Worm (Caenorhabditis elegans) whole organism, L1 larva: ENCODE data around the gene mlh-1.
A peak's percentile ranks its signal among the peaks of the same experiment; 100 is the strongest.

Experiments
- C16A3.4 ChIP-seq: fragments of 150-350 bp; optimal IDR thresholded peaks from 2 replicates; lab custom pipeline; 2014; ENCODE audit warnings: missing biosample characterization, missing genetic modification characterization
- C34B4.2 ChIP-seq: sonication (generic microtip); optimal IDR thresholded peaks from 2 replicates; lab custom pipeline; 2017; ENCODE audit warnings: mild to moderate bottlenecking, missing genetic modification characterization, missing compliant biosample characterization
- Y116A8C.19 ChIP-seq: sonication (generic microtip); optimal IDR thresholded peaks from 2 replicates; lab custom pipeline; 2016; ENCODE audit warnings: missing compliant biosample characterization, missing genetic modification characterization, borderline replicate concordance
- aly-2 ChIP-seq: fragments of 150-350 bp; optimal IDR thresholded peaks from 2 replicates; lab custom pipeline; 2014; ENCODE audit warnings: missing biosample characterization, missing genetic modification characterization
- ama-1 ChIP-seq: fragments of 150-350 bp; optimal IDR thresholded peaks from 2 replicates; lab custom pipeline; 2014
- blmp-1 ChIP-seq: fragments of 150-350 bp; optimal IDR thresholded peaks from 2 replicates; lab custom pipeline; 2014; ENCODE audit warnings: missing biosample characterization, missing genetic modification characterization
- ceh-8 ChIP-seq: fragments of 200-800 bp; sonication (Bioruptor generic); optimal IDR thresholded peaks from 2 replicates; lab custom pipeline; 2018; ENCODE audit warnings: mild to moderate bottlenecking, missing genetic modification characterization, moderate library complexity, missing compliant biosample characterization
- ceh-82 ChIP-seq, 3 experiments: fragments of 150-350 bp in 1 of 3; sonication (generic microtip) in 2 of 3; optimal IDR thresholded peaks; 2 replicates each; lab custom pipeline; 2014 to 2017; ENCODE audit warnings: missing biosample characterization in 3 of 3, missing genetic modification characterization in 3 of 3
- dpl-1 ChIP-seq, 3 experiments: fragments of 150-350 bp in 2 of 3; sonication (generic microtip) in 1 of 3; optimal IDR thresholded peaks; 2 replicates each; lab custom pipeline; 2014 to 2017; ENCODE audit warnings: missing biosample characterization in 3 of 3, missing genetic modification characterization in 3 of 3, missing genetic modification reagents in 3 of 3
- dsc-1 ChIP-seq: sonication (generic microtip); optimal IDR thresholded peaks from 2 replicates; lab custom pipeline; 2016; ENCODE audit warnings: mild to moderate bottlenecking, missing genetic modification characterization, missing compliant biosample characterization
- efl-1 ChIP-seq, 4 experiments: fragments of 150-350 bp; optimal IDR thresholded peaks in 3 of 4; peaks in 1 of 4; 1 replicate in 1 of 4; 2 replicates in 3 of 4; lab custom pipeline; 2014; ENCODE audit warnings: missing biosample characterization in 2 of 4, missing genetic modification characterization in 2 of 4, missing genetic modification reagents in 2 of 4
- efl-3 ChIP-seq: fragments of 200-800 bp; sonication (Bioruptor generic); optimal IDR thresholded peaks from 2 replicates; lab custom pipeline; 2018; ENCODE audit warnings: mild to moderate bottlenecking, missing genetic modification characterization, missing compliant biosample characterization
- egl-13 ChIP-seq: sonication (generic microtip); optimal IDR thresholded peaks from 2 replicates; lab custom pipeline; 2016; ENCODE audit warnings: missing genotype, missing genetic modification reagents, missing genetic modification characterization, missing compliant biosample characterization
- elt-2 ChIP-seq: sonication (generic microtip); optimal IDR thresholded peaks from 2 replicates; lab custom pipeline; 2016; ENCODE audit warnings: missing genetic modification characterization, mild to moderate bottlenecking, inconsistent platforms, missing compliant biosample characterization, missing genetic modification reagents
- fkh-4 ChIP-seq: sonication (generic microtip); optimal IDR thresholded peaks from 2 replicates; lab custom pipeline; 2016; ENCODE audit warnings: missing compliant biosample characterization, missing genetic modification characterization, borderline replicate concordance
- fos-1 ChIP-seq: fragments of 150-350 bp; optimal IDR thresholded peaks from 2 replicates; lab custom pipeline; 2014; ENCODE audit warnings: missing biosample characterization, missing genetic modification characterization
- grh-1 ChIP-seq: fragments of 200-800 bp; sonication (Bioruptor generic); IDR thresholded peaks from 2 replicates; pipeline ENCODE4 v1.3.6; 2022; ENCODE audit warnings: missing genetic modification reagents, missing genetic modification characterization, missing compliant biosample characterization
- hlh-17 ChIP-seq: fragments of 200-800 bp; sonication (Bioruptor generic); optimal IDR thresholded peaks from 2 replicates; lab custom pipeline; 2018; ENCODE audit warnings: missing genetic modification characterization, mild to moderate bottlenecking, missing compliant biosample characterization, moderate library complexity, borderline replicate concordance
- hlh-4 ChIP-seq: sonication (generic microtip); optimal IDR thresholded peaks from 2 replicates; lab custom pipeline; 2016; ENCODE audit warnings: mild to moderate bottlenecking, missing genetic modification characterization, missing compliant biosample characterization
- hpl-2 ChIP-seq: fragments of 150-350 bp; optimal IDR thresholded peaks from 2 replicates; lab custom pipeline; 2014; ENCODE audit warnings: missing biosample characterization, missing genetic modification reagents, missing genetic modification characterization
- isw-1 ChIP-seq: fragments of 200-800 bp; sonication (Bioruptor generic); IDR thresholded peaks from 2 replicates; pipeline ENCODE4 v1.3.6; 2022; ENCODE audit warnings: missing genetic modification characterization, missing compliant biosample characterization
- jun-1 ChIP-seq: fragments of 150-350 bp; optimal IDR thresholded peaks from 2 replicates; lab custom pipeline; 2014; ENCODE audit warnings: missing biosample characterization, missing genetic modification reagents, missing genetic modification characterization
- lin-13 ChIP-seq: fragments of 150-350 bp; optimal IDR thresholded peaks from 2 replicates; lab custom pipeline; 2014; ENCODE audit warnings: missing biosample characterization, missing genetic modification reagents, missing genetic modification characterization
- lin-14 ChIP-seq: fragments of 200-800 bp; sonication (Bioruptor generic); optimal IDR thresholded peaks from 2 replicates; lab custom pipeline; 2018; ENCODE audit warnings: mild to moderate bottlenecking, missing genetic modification characterization, moderate library complexity, missing compliant biosample characterization
- lin-35 ChIP-seq, 2 experiments: fragments of 150-350 bp; optimal IDR thresholded peaks; 2 replicates each; lab custom pipeline; 2014; ENCODE audit warnings: missing biosample characterization in 2 of 2, missing genetic modification characterization in 2 of 2, missing genetic modification reagents in 2 of 2
- lsy-2 ChIP-seq, 2 experiments: fragments of 150-350 bp; optimal IDR thresholded peaks; 2 replicates each; lab custom pipeline; 2014; ENCODE audit warnings: missing biosample characterization in 2 of 2, missing genetic modification characterization in 2 of 2
- mab-9 ChIP-seq: fragments of 200-800 bp; sonication (Bioruptor generic); IDR thresholded peaks from 2 replicates; pipeline ENCODE4 v1.3.6; 2022; ENCODE audit warnings: missing genetic modification reagents, missing genetic modification characterization, missing compliant biosample characterization
- mep-1 ChIP-seq: fragments of 150-350 bp; optimal IDR thresholded peaks from 2 replicates; lab custom pipeline; 2014; ENCODE audit warnings: missing biosample characterization, missing genetic modification characterization
- nhr-12 ChIP-seq: sonication (generic microtip); optimal IDR thresholded peaks from 2 replicates; lab custom pipeline; 2017; ENCODE audit warnings: missing biosample characterization, missing genetic modification characterization
- nhr-28 ChIP-seq: fragments of 150-350 bp; optimal IDR thresholded peaks from 2 replicates; lab custom pipeline; 2014; ENCODE audit warnings: missing biosample characterization, missing genetic modification characterization
- nhr-47 ChIP-seq: sonication (generic microtip); optimal IDR thresholded peaks from 2 replicates; lab custom pipeline; 2016; ENCODE audit warnings: mild to moderate bottlenecking, missing genetic modification characterization, moderate library complexity, missing compliant biosample characterization
- nhr-76 ChIP-seq: sonication (generic microtip); optimal IDR thresholded peaks from 2 replicates; lab custom pipeline; 2017; ENCODE audit warnings: missing biosample characterization, missing genetic modification characterization
- nhr-77 ChIP-seq: fragments of 150-350 bp; optimal IDR thresholded peaks from 2 replicates; lab custom pipeline; 2014; ENCODE audit warnings: missing biosample characterization, missing genetic modification characterization
- nhr-84 ChIP-seq: sonication (generic microtip); optimal IDR thresholded peaks from 2 replicates; lab custom pipeline; 2017; ENCODE audit warnings: missing biosample characterization, missing genetic modification characterization
- nhr-85 ChIP-seq: sonication (generic microtip); peaks from one replicate; lab custom pipeline; 2016; ENCODE audit warnings: missing genetic modification characterization, inconsistent platforms, missing compliant biosample characterization
- pag-3 ChIP-seq: sonication (generic microtip); optimal IDR thresholded peaks from 2 replicates; lab custom pipeline; 2017; ENCODE audit warnings: missing genetic modification characterization, mild to moderate bottlenecking, missing compliant biosample characterization, antibody characterized with exemption, borderline replicate concordance; ENCODE audit not compliant: insufficient read depth
- pqm-1 ChIP-seq: sonication (generic microtip); optimal IDR thresholded peaks from 3 replicates; lab custom pipeline; 2017; ENCODE audit warnings: missing biosample characterization, missing genetic modification characterization
- skn-1 ChIP-seq: fragments of 150-350 bp; optimal IDR thresholded peaks from 2 replicates; lab custom pipeline; 2014; ENCODE audit warnings: missing biosample characterization, missing genetic modification characterization
- snpc-4 ChIP-seq: fragments of 150-350 bp; optimal IDR thresholded peaks from 2 replicates; lab custom pipeline; 2014; ENCODE audit warnings: missing biosample characterization, missing genetic modification characterization
- snu-23 ChIP-seq: sonication (generic microtip); optimal IDR thresholded peaks from 2 replicates; lab custom pipeline; 2016; ENCODE audit warnings: missing genetic modification characterization, missing compliant biosample characterization
- sox-4 ChIP-seq: sonication (generic microtip); optimal IDR thresholded peaks from 2 replicates; lab custom pipeline; 2016; ENCODE audit warnings: missing genetic modification characterization, missing compliant biosample characterization
- sptf-1 ChIP-seq: fragments of 150-350 bp; optimal IDR thresholded peaks from 2 replicates; lab custom pipeline; 2014; ENCODE audit warnings: missing biosample characterization, missing genetic modification characterization
- swsn-7 ChIP-seq: sonication (generic microtip); optimal IDR thresholded peaks from 2 replicates; lab custom pipeline; 2016; ENCODE audit warnings: missing genetic modification characterization, missing compliant biosample characterization
- tbx-2 ChIP-seq: sonication (generic microtip); optimal IDR thresholded peaks from 2 replicates; lab custom pipeline; 2016; ENCODE audit warnings: missing genetic modification characterization, missing compliant biosample characterization
- unc-30 ChIP-seq: sonication (generic microtip); optimal IDR thresholded peaks from 2 replicates; lab custom pipeline; 2017; ENCODE audit warnings: missing biosample characterization, missing genetic modification characterization
- unc-62 ChIP-seq: fragments of 150-350 bp; optimal IDR thresholded peaks from 2 replicates; lab custom pipeline; 2014; ENCODE audit warnings: missing biosample characterization, missing genetic modification reagents, missing genetic modification characterization
- zag-1 ChIP-seq: fragments of 150-350 bp; optimal IDR thresholded peaks from 2 replicates; lab custom pipeline; 2014; ENCODE audit warnings: missing biosample characterization, missing genetic modification characterization
- ztf-11 ChIP-seq, 2 experiments: sonication (generic microtip); optimal IDR thresholded peaks; 2 replicates each; lab custom pipeline; 2016 to 2017; ENCODE audit warnings: missing genetic modification characterization in 2 of 2, missing biosample characterization in 1 of 2, missing compliant biosample characterization in 1 of 2
- ztf-4 ChIP-seq: fragments of 150-350 bp; optimal IDR thresholded peaks from 2 replicates; lab custom pipeline; 2014; ENCODE audit warnings: missing biosample characterization, missing genetic modification characterization

mlh-1 gene

ce11 chrIII:13548982-13549381 is 34.6 kb upstream of the mlh-1 start, which contains the start of gene mmad-1 (continued):
- TF ChIP-seq ceh-8 (GFP tag; lab: Kevin White, UChicago) (peak; percentile 10), dpl-1 (GFP tag; optimal IDR thresholded peaks at IDR 0.05; lab: Kevin White, UChicago) (peak in 1 of 3 experiments; percentile 35), skn-1 (tag; lab: Kevin White, UChicago) (peak; percentile 4), tbx-2 (peak; percentile 60), nhr-47 (tag; lab: Kevin White, UChicago) (peak; percentile 63), mep-1 (tag; lab: Kevin White, UChicago) (peak; percentile 73)

DNA sequence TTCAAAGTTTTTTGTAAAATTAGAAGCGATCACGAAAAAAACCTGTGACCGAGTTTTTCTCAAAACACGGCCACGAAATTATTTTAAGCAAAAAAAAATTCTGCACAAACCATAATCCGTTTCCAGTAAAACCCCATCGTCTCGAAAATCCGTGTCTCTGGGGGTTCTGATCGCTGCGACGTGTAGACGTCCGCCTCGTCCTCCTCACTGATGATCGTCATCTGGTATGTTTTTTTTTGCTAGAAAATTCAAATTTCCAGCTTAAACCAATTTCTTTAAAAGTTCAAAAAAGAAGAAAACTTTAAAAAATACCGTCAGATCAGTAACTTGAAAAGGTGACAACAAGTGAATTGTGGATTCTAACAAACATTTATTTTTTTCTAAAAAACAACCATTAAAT is 32.2 kb upstream of the mlh-1 start, which contains the start of gene Y76A2B.4:
Gene Y76A2B.4 (minus strand): TSS at position 241 of the 400 bp plus-strand sequence.
- TF ChIP-seq aly-2 (tag; lab: Kevin White, UChicago): no peak
- TF ChIP-seq ama-1: peak; percentile 61
- TF ChIP-seq, all 84 proteins: peak for 1

DNA sequence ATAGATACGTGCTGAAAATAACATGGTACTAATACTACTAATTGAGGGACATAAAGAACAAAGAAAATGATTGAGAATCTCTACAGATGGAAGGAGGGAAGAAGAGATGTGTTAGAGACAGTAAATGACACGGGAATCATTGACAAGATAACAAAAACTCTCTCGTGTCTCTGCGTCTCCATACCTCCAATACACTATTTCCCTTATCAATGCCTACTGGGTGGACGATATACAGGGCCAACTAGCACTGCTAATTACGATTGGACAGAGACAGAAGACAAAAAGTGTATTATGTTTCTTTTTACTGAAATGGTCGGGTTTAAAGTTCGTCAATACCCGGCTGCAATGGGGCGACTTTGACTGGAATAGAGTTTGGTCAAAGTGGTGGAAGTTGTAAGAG is 30.2 kb upstream of the mlh-1 start:
- TF ChIP-seq unc-30 (tag; lab: Kevin White, UChicago) (no peak), swsn-7 (tag; lab: Kevin White, UChicago) (no peak), unc-62 (GFP tag; lab: Kevin White, UChicago) (no peak), C16A3.4 (tag; lab: Kevin White, UChicago) (no peak), mab-9 (GFP tag; lab: Robert Waterston, UW) (no peak), hlh-4 (tag; lab: Kevin White, UChicago) (no peak), efl-3 (no peak), egl-13 (tag; lab: Kevin White, UChicago) (no peak), elt-2 (tag; lab: Kevin White, UChicago) (peak; percentile 59), blmp-1 (tag; lab: Kevin White, UChicago) (peak; percentile 46), jun-1 (no peak), zag-1 (tag; lab: Kevin White, UChicago) (no peak), pqm-1 (tag; lab: Kevin White, UChicago) (peak; percentile 26), Y116A8C.19 (no peak), C34B4.2 (tag; lab: Kevin White, UChicago) (no peak), dpl-1 (GFP tag; optimal IDR thresholded peaks at IDR 0.05; lab: Kevin White, UChicago) (no peak), tbx-2 (no peak), fkh-4 (no peak), nhr-76 (no peak), ztf-4 (tag; lab: Kevin White, UChicago) (no peak), nhr-28 (tag; lab: Kevin White, UChicago) (no peak), nhr-85 (no peak), lsy-2 (tag; optimal IDR thresholded peaks at IDR 0.05; lab: Kevin White, UChicago) (no peak), hlh-17 (no peak), ceh-82 (tag; optimal IDR thresholded peaks at IDR 0.05; lab: Kevin White, UChicago) (no peak), ztf-11 (tag; optimal IDR thresholded peaks at IDR 0.05; lab: Kevin White, UChicago) (no peak), sptf-1 (no peak), lin-14 (GFP tag; lab: Kevin White, UChicago) (peak; percentile 45), sox-4 (no peak), efl-1 (optimal IDR thresholded peaks at IDR 0.05; lab: Kevin White, UChicago) (no peak), efl-1 (GFP tag; optimal IDR thresholded peaks at IDR 0.05 in 1 of 2; lab: Kevin White, UChicago) (peak in 1 of 2 experiments; percentile 92), nhr-84 (tag; lab: Kevin White, UChicago) (no peak), isw-1 (no peak), nhr-77 (tag; lab: Kevin White, UChicago) (no peak), nhr-12 (no peak), fos-1 (tag; lab: Kevin White, UChicago) (no peak), lin-35 (GFP tag; optimal IDR thresholded peaks at IDR 0.05; lab: Kevin White, UChicago) (peak in 1 of 2 experiments; percentile 36), snpc-4 (no peak), grh-1 (no peak), pag-3 (tag; lab: Kevin White, UChicago) (no peak), hpl-2 (no peak), dsc-1 (tag; lab: Kevin White, UChicago) (no peak), snu-23 (peak; percentile 39), lin-13 (GFP tag; lab: Kevin White, UChicago) (no peak)
